Fruit fly (Drosophila melanogaster): ENCODE data around the gene CG6865.

CG6865 gene

dm6 chr3L:18840370-18841007, 23.0 kb upstream of the CG6865 start (continued):
- TF ChIP-seq CG2129 (GFP tag; IDR thresholded peaks at IDR 0.05; ENCODE audit: partially characterized antibody) (no peak), CG30431 (GFP tag; optimal IDR thresholded peaks at IDR 0.05) (no peak), Hr3 (GFP tag; optimal IDR thresholded peaks at IDR 0.05) (no peak), prd (optimal IDR thresholded peaks at IDR 0.05) (no peak), prd (GFP tag; IDR thresholded peaks at IDR 0.05) (no peak), TFAM (GFP tag; optimal IDR thresholded peaks at IDR 0.05) (no peak), Jarid2 (GFP tag; optimal IDR thresholded peaks at IDR 0.05) (peak; percentile 93), CG10462 (GFP tag; optimal IDR thresholded peaks at IDR 0.05) (no peak), Fer2 (tag; optimal IDR thresholded peaks at IDR 0.05) (no peak), Bgb (GFP tag; IDR thresholded peaks at IDR 0.05; ENCODE audit: partially characterized antibody) (no peak), CG7745 (tag; optimal IDR thresholded peaks at IDR 0.05) (no peak), z (GFP tag; IDR thresholded peaks at IDR 0.05) (no peak), CG32532 (GFP tag; IDR thresholded peaks at IDR 0.05) (no peak), CTCF (GFP tag; optimal IDR thresholded peaks at IDR 0.05) (no peak), ems (GFP tag; optimal IDR thresholded peaks at IDR 0.05) (no peak), zf30C (GFP tag; optimal IDR thresholded peaks at IDR 0.05) (peak; percentile 88), CG11723 (GFP tag; optimal IDR thresholded peaks at IDR 0.05) (no peak), CG6654 (GFP tag; optimal IDR thresholded peaks at IDR 0.05) (no peak), mld (GFP tag; IDR thresholded peaks at IDR 0.05; ENCODE audit: partially characterized antibody) (no peak), CG7556 (GFP tag; optimal IDR thresholded peaks at IDR 0.05) (no peak), kah (GFP tag; optimal IDR thresholded peaks at IDR 0.05) (no peak), Six4 (GFP tag; optimal IDR thresholded peaks at IDR 0.05) (no peak), Xrp1 (GFP tag; IDR thresholded peaks at IDR 0.05) (no peak), Stat92E (GFP tag; optimal IDR thresholded peaks at IDR 0.05) (peak in 1 of 3 experiments; percentile 12), gsb-n (tag; optimal IDR thresholded peaks at IDR 0.05) (no peak), B-H1 (GFP tag; IDR thresholded peaks at IDR 0.05) (no peak), stwl (tag; optimal IDR thresholded peaks at IDR 0.05) (peak; percentile 24), gcm (GFP tag; optimal IDR thresholded peaks at IDR 0.05) (no peak), BEAF-32 (GFP tag; optimal IDR thresholded peaks at IDR 0.05) (peak; percentile 70), scrt (GFP tag; optimal IDR thresholded peaks at IDR 0.05) (no peak), dati (GFP tag; IDR thresholded peaks at IDR 0.05) (no peak), pum (GFP tag; optimal IDR thresholded peaks at IDR 0.05) (peak; percentile 17), CG9932 (GFP tag; IDR thresholded peaks at IDR 0.05) (no peak), Hr51 (GFP tag; optimal IDR thresholded peaks at IDR 0.05) (no peak), CG11456 (GFP tag; IDR thresholded peaks at IDR 0.05) (no peak), rib (GFP tag; IDR thresholded peaks at IDR 0.05) (no peak), slbo (GFP tag; IDR thresholded peaks at IDR 0.05) (no peak), CG15479 (GFP tag; optimal IDR thresholded peaks at IDR 0.05) (peak; percentile 96), CG13287 (GFP tag; IDR thresholded peaks at IDR 0.05; ENCODE audit: partially characterized antibody) (no peak), Awh (GFP tag; IDR thresholded peaks at IDR 0.05) (no peak), CG8281 (tag; optimal IDR thresholded peaks at IDR 0.05) (no peak), CG31388 (GFP tag; optimal IDR thresholded peaks at IDR 0.05) (no peak), br (optimal IDR thresholded peaks at IDR 0.05) (no peak), bsh (GFP tag; optimal IDR thresholded peaks at IDR 0.05) (peak; percentile 12 to 39), Adf1 (GFP tag; IDR thresholded peaks at IDR 0.05) (no peak), Hey (tag; optimal IDR thresholded peaks at IDR 0.05) (no peak), Hand (GFP tag; optimal IDR thresholded peaks at IDR 0.05) (no peak), gcm2 (GFP tag; optimal IDR thresholded peaks at IDR 0.05) (no peak), Deaf1 (tag; optimal IDR thresholded peaks at IDR 0.05) (peak; percentile 67), CG2889 (GFP tag; IDR thresholded peaks at IDR 0.05) (no peak), dpn (GFP tag; optimal IDR thresholded peaks at IDR 0.05) (peak in 1 of 2 experiments; percentile 25)
